Fruit fly (Drosophila melanogaster) whole organism, embryonic: Measurements from ENCODE around the gene MtnF.

Experiments used
- CG10366 ChIP-seq: fragments of 200-800 bp; sonication (Bioruptor generic); IDR thresholded peaks from 2 replicates; pipeline ENCODE4 v1.3.6; 2022; ENCODE audit warnings: missing biosample characterization, missing genetic modification characterization
- CG11398 ChIP-seq: fragments of 200-800 bp; sonication (Bioruptor generic); optimal IDR thresholded peaks from 2 replicates; lab custom pipeline; 2016; ENCODE audit warnings: missing biosample characterization, missing genetic modification characterization
- CG34224 ChIP-seq: fragments of 200-800 bp; sonication (Bioruptor generic); IDR thresholded peaks from 3 replicates; pipeline ENCODE4 v1.3.6; 2022; ENCODE audit warnings: missing biosample characterization, missing genetic modification characterization; ENCODE audit not compliant: partially characterized antibody
- Dref ChIP-seq: fragments of 200-800 bp; sonication (Bioruptor generic); IDR thresholded peaks from 2 replicates; pipeline ENCODE4 v1.3.6; 2022; ENCODE audit warnings: missing biosample characterization, missing genetic modification characterization
- Pdp1 ChIP-seq, 2 experiments: fragments of 200-800 bp; sonication (Bioruptor generic); optimal IDR thresholded peaks; 3 replicates each; lab custom pipeline; 2016; ENCODE audit warnings: missing biosample characterization in 2 of 2, missing genetic modification characterization in 2 of 2, mild to moderate bottlenecking in 1 of 2, moderate library complexity in 1 of 2
- org-1 ChIP-seq: fragments of 200-800 bp; sonication (Bioruptor generic); optimal IDR thresholded peaks from 2 replicates; lab custom pipeline; 2017; ENCODE audit warnings: missing biosample characterization, missing genetic modification characterization
- sob ChIP-seq: fragments of 200-800 bp; sonication (Bioruptor generic); IDR thresholded peaks from 2 replicates; pipeline ENCODE4 v1.3.6; 2022; ENCODE audit warnings: missing biosample characterization, missing genetic modification characterization

dm6 chr3R:24634957-24635356 is at the start of gene MtnF:
- TF ChIP-seq Dref (GFP tag; lab: Robert Waterston, UW) (no peak), CG34224 (GFP tag; lab: Robert Waterston, UW) (no peak), sob (GFP tag; lab: Robert Waterston, UW) (no peak), org-1 (GFP tag; lab: Kevin White, UChicago) (no peak), Pdp1 (GFP tag; optimal IDR thresholded peaks at IDR 0.05; lab: Kevin White, UChicago) (no peak), CG11398 (no peak), CG10366 (GFP tag; lab: Robert Waterston, UW) (no peak)
